Worm (Caenorhabditis elegans) whole organism, L4/young adult: ENCODE results near the gene bath-36.

ENCODE experiments used
- W03F9.2 ChIP-seq: fragments of 150-350 bp; optimal IDR thresholded peaks from 2 replicates; lab custom pipeline; 2014; ENCODE audit warnings: missing biosample characterization, missing genetic modification characterization
- dao-5 ChIP-seq: sonication (generic microtip); optimal IDR thresholded peaks from 2 replicates; lab custom pipeline; 2016; ENCODE audit warnings: missing genotype, missing genetic modification characterization, moderate library complexity, missing compliant biosample characterization
- him-1 ChIP-seq: sonication (generic microtip); optimal IDR thresholded peaks from 2 replicates; lab custom pipeline; 2016; ENCODE audit warnings: missing genotype, missing genetic modification reagents, missing genetic modification characterization, missing compliant biosample characterization

DNA sequence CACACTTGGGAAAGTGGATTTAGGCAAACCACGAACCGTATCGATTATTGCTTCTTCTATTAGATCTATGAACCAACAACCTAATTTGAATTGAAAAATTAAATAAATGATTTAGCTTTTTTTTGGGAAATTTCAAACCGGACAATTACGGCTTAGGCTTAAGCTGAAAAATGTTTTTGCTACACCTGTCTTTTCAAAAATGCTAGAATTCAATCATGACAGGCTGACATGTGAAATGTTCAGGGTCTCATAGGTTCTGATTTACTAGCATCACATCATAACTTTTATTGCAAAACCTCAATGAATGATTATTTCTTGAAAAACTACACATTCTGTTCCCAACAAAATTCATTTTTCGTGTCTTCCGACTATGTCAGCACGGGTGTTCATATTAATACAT lies 34.4 kb upstream of the bath-36 start, which contains the start of gene srh-55:
- no peak for TF ChIP-seq W03F9.2 (tag; lab: Kevin White, UChicago)
- TF ChIP-seq dao-5: no peak
- TF ChIP-seq him-1 (tag; lab: Kevin White, UChicago): no peak
